Worm (Caenorhabditis elegans) whole organism, L2 larva: ENCODE results near the gene F39C12.1.

Experiments
- C34F6.9 ChIP-seq: fragments of 150-350 bp; optimal IDR thresholded peaks from 2 replicates; lab custom pipeline; 2014; ENCODE audit warnings: missing biosample characterization, missing genetic modification characterization
- F13H6.1 ChIP-seq: sonication (generic microtip); optimal IDR thresholded peaks from 2 replicates; lab custom pipeline; 2016; ENCODE audit warnings: missing genetic modification characterization, missing compliant biosample characterization
- R02D3.7 ChIP-seq: fragments of 150-350 bp; optimal IDR thresholded peaks from 2 replicates; lab custom pipeline; 2014; ENCODE audit warnings: missing biosample characterization, missing genetic modification characterization
- Y55F3AM.14 ChIP-seq: fragments of 200-800 bp; sonication (Bioruptor generic); optimal IDR thresholded peaks from 2 replicates; lab custom pipeline; 2018; ENCODE audit warnings: mild to moderate bottlenecking, missing genetic modification characterization, missing compliant biosample characterization
- ZK546.5 ChIP-seq: sonication (generic microtip); optimal IDR thresholded peaks from 2 replicates; lab custom pipeline; 2017; ENCODE audit warnings: missing biosample characterization, missing genetic modification characterization
- alr-1 ChIP-seq: fragments of 150-350 bp; optimal IDR thresholded peaks from 2 replicates; lab custom pipeline; 2014; ENCODE audit warnings: missing biosample characterization, missing genetic modification characterization
- aly-2 ChIP-seq: fragments of 150-350 bp; optimal IDR thresholded peaks from 2 replicates; lab custom pipeline; 2014; ENCODE audit warnings: missing biosample characterization, missing genetic modification characterization
- ama-1 ChIP-seq: fragments of 150-350 bp; optimal IDR thresholded peaks from 2 replicates; lab custom pipeline; 2018; ENCODE audit warnings: inconsistent platforms
- ceh-16 ChIP-seq: fragments of 150-350 bp; optimal IDR thresholded peaks from 2 replicates; lab custom pipeline; 2014; ENCODE audit warnings: missing biosample characterization, missing genetic modification characterization
- ceh-82 ChIP-seq: fragments of 150-350 bp; optimal IDR thresholded peaks from 2 replicates; lab custom pipeline; 2014; ENCODE audit warnings: missing biosample characterization, missing genetic modification characterization
- crh-2 ChIP-seq: sonication (generic microtip); optimal IDR thresholded peaks from 2 replicates; lab custom pipeline; 2017; ENCODE audit warnings: missing biosample characterization, missing genetic modification characterization
- dmd-4 ChIP-seq: sonication (generic microtip); optimal IDR thresholded peaks from 2 replicates; lab custom pipeline; 2017; ENCODE audit warnings: missing biosample characterization, missing genetic modification characterization
- egl-27 ChIP-seq: sonication (generic microtip); optimal IDR thresholded peaks from 3 replicates; lab custom pipeline; 2017; ENCODE audit warnings: missing biosample characterization, missing genetic modification reagents, missing genetic modification characterization
- elt-1 ChIP-seq: fragments of 150-350 bp; optimal IDR thresholded peaks from 2 replicates; lab custom pipeline; 2014; ENCODE audit warnings: missing biosample characterization, missing genetic modification characterization
- elt-3 ChIP-seq: sonication (generic microtip); optimal IDR thresholded peaks from 2 replicates; lab custom pipeline; 2017; ENCODE audit warnings: missing biosample characterization, missing genetic modification characterization
- fos-1 ChIP-seq: fragments of 150-350 bp; optimal IDR thresholded peaks from 2 replicates; lab custom pipeline; 2014; ENCODE audit warnings: missing biosample characterization, missing genetic modification characterization
- gmeb-1 ChIP-seq: fragments of 150-350 bp; optimal IDR thresholded peaks from 2 replicates; lab custom pipeline; 2014; ENCODE audit warnings: missing biosample characterization, missing genetic modification characterization
- lin-11 ChIP-seq: fragments of 150-350 bp; sonication (generic microtip); optimal IDR thresholded peaks from 2 replicates; lab custom pipeline; 2014; ENCODE audit warnings: missing biosample characterization, missing genetic modification characterization, inconsistent platforms, mixed read lengths
- lin-39 ChIP-seq: fragments of 150-350 bp; optimal IDR thresholded peaks from 2 replicates; lab custom pipeline; 2014; ENCODE audit warnings: missing biosample characterization, missing genetic modification reagents, missing genetic modification characterization
- lsy-2 ChIP-seq, 2 experiments: fragments of 150-350 bp in 1 of 2; sonication (generic microtip) in 1 of 2; optimal IDR thresholded peaks; 2 replicates each; lab custom pipeline; 2014 to 2017; ENCODE audit warnings: missing biosample characterization in 2 of 2, missing genetic modification characterization in 2 of 2
- mab-5 ChIP-seq: fragments of 150-350 bp; optimal IDR thresholded peaks from 2 replicates; lab custom pipeline; 2014; ENCODE audit warnings: missing biosample characterization, missing genetic modification characterization
- mbf-1 ChIP-seq: sonication (generic microtip); optimal IDR thresholded peaks from 2 replicates; lab custom pipeline; 2017; ENCODE audit warnings: missing biosample characterization, missing genetic modification characterization
- mdl-1 ChIP-seq, 2 experiments: fragments of 150-350 bp in 1 of 2; sonication (generic microtip) in 1 of 2; optimal IDR thresholded peaks; 2 replicates each; lab custom pipeline; 2017; ENCODE audit warnings: missing biosample characterization in 2 of 2, missing genetic modification characterization in 2 of 2
- nhr-10 ChIP-seq: sonication (generic microtip); optimal IDR thresholded peaks from 2 replicates; lab custom pipeline; 2017; ENCODE audit warnings: missing biosample characterization, missing genetic modification characterization
- nhr-11 ChIP-seq: fragments of 150-350 bp; optimal IDR thresholded peaks from 2 replicates; lab custom pipeline; 2014; ENCODE audit warnings: missing biosample characterization, missing genetic modification characterization
- nhr-12 ChIP-seq: fragments of 150-350 bp; optimal IDR thresholded peaks from 2 replicates; lab custom pipeline; 2014; ENCODE audit warnings: missing biosample characterization, missing genetic modification characterization
- nhr-129 ChIP-seq: fragments of 150-350 bp; optimal IDR thresholded peaks from 2 replicates; lab custom pipeline; 2014; ENCODE audit warnings: missing biosample characterization, missing genetic modification characterization
- nhr-21 ChIP-seq: fragments of 150-350 bp; optimal IDR thresholded peaks from 2 replicates; lab custom pipeline; 2014; ENCODE audit warnings: missing biosample characterization, missing genetic modification characterization
- nhr-237 ChIP-seq: fragments of 150-350 bp; optimal IDR thresholded peaks from 2 replicates; lab custom pipeline; 2014; ENCODE audit warnings: missing biosample characterization, missing genetic modification characterization
- nhr-25 ChIP-seq: fragments of 150-350 bp; sonication (generic microtip); optimal IDR thresholded peaks from 3 replicates; lab custom pipeline; 2014; ENCODE audit warnings: missing biosample characterization, missing genetic modification characterization
- nhr-6 ChIP-seq: fragments of 150-350 bp; optimal IDR thresholded peaks from 2 replicates; lab custom pipeline; 2014; ENCODE audit warnings: missing biosample characterization, missing genetic modification characterization
- nhr-77 ChIP-seq: fragments of 150-350 bp; optimal IDR thresholded peaks from 2 replicates; lab custom pipeline; 2014; ENCODE audit warnings: missing biosample characterization, missing genetic modification characterization
- peb-1 ChIP-seq: fragments of 150-350 bp; optimal IDR thresholded peaks from 2 replicates; lab custom pipeline; 2014; ENCODE audit warnings: missing biosample characterization, missing genetic modification characterization
- skn-1 ChIP-seq: sonication (generic microtip); optimal IDR thresholded peaks from 2 replicates; lab custom pipeline; 2017; ENCODE audit warnings: missing biosample characterization, missing genetic modification characterization
- sma-3 ChIP-seq: sonication (generic microtip); optimal IDR thresholded peaks from 2 replicates; lab custom pipeline; 2016; ENCODE audit warnings: missing genetic modification reagents, missing genetic modification characterization, missing compliant biosample characterization
- sma-9 ChIP-seq, 2 experiments: fragments of 150-350 bp in 1 of 2; sonication (generic microtip) in 1 of 2; optimal IDR thresholded peaks; 2 replicates each; lab custom pipeline; 2014 to 2016; ENCODE audit warnings: missing genetic modification characterization in 2 of 2, mild to moderate bottlenecking in 1 of 2, missing biosample characterization in 1 of 2, missing compliant biosample characterization in 1 of 2, missing genetic modification reagents in 1 of 2, moderate library complexity in 1 of 2
- snpc-4 ChIP-seq: fragments of 150-350 bp; optimal IDR thresholded peaks from 2 replicates; lab custom pipeline; 2014; ENCODE audit warnings: missing biosample characterization, missing genetic modification characterization
- unc-39 ChIP-seq: fragments of 150-350 bp; optimal IDR thresholded peaks from 2 replicates; lab custom pipeline; 2014; ENCODE audit warnings: missing biosample characterization, missing genetic modification characterization
- unc-55 ChIP-seq: fragments of 150-350 bp; sonication (generic microtip); optimal IDR thresholded peaks from 3 replicates; lab custom pipeline; 2014; ENCODE audit warnings: missing biosample characterization, missing genetic modification reagents, missing genetic modification characterization
- zag-1 ChIP-seq: fragments of 150-350 bp; optimal IDR thresholded peaks from 2 replicates; lab custom pipeline; 2014; ENCODE audit warnings: missing biosample characterization, missing genetic modification characterization
- ztf-1 ChIP-seq: fragments of 200-800 bp; sonication (Bioruptor generic); conservative IDR thresholded peaks from 2 replicates; pipeline ENCODE4 v1.3.6; 2022; ENCODE audit warnings: missing genetic modification characterization, missing compliant biosample characterization
- ztf-11 ChIP-seq: sonication (generic microtip); optimal IDR thresholded peaks from 2 replicates; lab custom pipeline; 2017; ENCODE audit warnings: missing biosample characterization, missing genetic modification characterization
- ztf-4 ChIP-seq: fragments of 150-350 bp; optimal IDR thresholded peaks from 2 replicates; lab custom pipeline; 2014; ENCODE audit warnings: missing biosample characterization, missing genetic modification characterization

F39C12.1 gene

DNA sequence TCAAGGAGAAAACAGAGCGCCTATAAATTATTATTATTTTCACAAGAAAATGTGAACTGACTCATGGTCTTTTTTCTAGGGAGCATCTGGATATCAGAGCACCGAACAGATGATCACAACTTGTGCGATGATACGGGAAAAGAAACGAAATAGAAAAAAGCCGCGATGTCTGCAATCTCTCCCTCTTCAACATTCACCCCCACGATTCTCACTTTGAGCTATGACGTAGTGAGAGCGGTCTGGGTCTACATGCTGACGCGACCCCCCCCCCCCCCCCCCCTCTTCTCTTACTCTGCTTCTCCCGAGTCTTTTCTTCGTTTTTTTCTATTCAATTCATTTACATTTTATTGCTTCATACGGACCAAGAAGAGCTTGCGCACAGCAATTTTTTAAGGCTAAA, 46.6 kb upstream of the F39C12.1 start:
- TF ChIP-seq mdl-1 (tag; optimal IDR thresholded peaks at IDR 0.05; lab: Kevin White, UChicago) (no peak), lin-39 (no peak), zag-1 (tag; lab: Kevin White, UChicago) (no peak), ztf-11 (no peak), snpc-4 (no peak), nhr-11 (tag; lab: Kevin White, UChicago) (no peak), ceh-82 (no peak), ZK546.5 (tag; lab: Kevin White, UChicago) (no peak), nhr-12 (tag; lab: Kevin White, UChicago) (no peak), unc-55 (GFP tag; lab: Kevin White, UChicago) (peak; percentile 12), lin-11 (tag; lab: Kevin White, UChicago) (no peak), nhr-237 (tag; lab: Kevin White, UChicago) (no peak), Y55F3AM.14 (GFP tag; lab: Kevin White, UChicago) (peak; percentile 69), C34F6.9 (peak; percentile 17), lsy-2 (tag; optimal IDR thresholded peaks at IDR 0.05; lab: Kevin White, UChicago) (no peak), R02D3.7 (tag; lab: Kevin White, UChicago) (no peak), crh-2 (tag; lab: Kevin White, UChicago) (no peak), ceh-16 (tag; lab: Kevin White, UChicago) (no peak), alr-1 (tag; lab: Kevin White, UChicago) (no peak), ama-1 (lab: Kevin White, UChicago) (no peak), mbf-1 (tag; lab: Kevin White, UChicago) (no peak), aly-2 (tag; lab: Kevin White, UChicago) (no peak), ztf-4 (tag; lab: Kevin White, UChicago) (no peak), ztf-1 (GFP tag; lab: Robert Waterston, UW) (no peak), nhr-21 (tag; lab: Kevin White, UChicago) (no peak), unc-39 (tag; lab: Kevin White, UChicago) (no peak), sma-9 (GFP tag; optimal IDR thresholded peaks at IDR 0.05; lab: Kevin White, UChicago) (peak; percentile 43), sma-9 (tag; optimal IDR thresholded peaks at IDR 0.05; lab: Kevin White, UChicago) (no peak), nhr-129 (tag; lab: Kevin White, UChicago) (no peak), gmeb-1 (tag; lab: Kevin White, UChicago) (no peak), nhr-25 (tag; lab: Kevin White, UChicago) (no peak), nhr-77 (no peak), fos-1 (tag; lab: Kevin White, UChicago) (no peak), peb-1 (tag; lab: Kevin White, UChicago) (no peak), nhr-6 (tag; lab: Kevin White, UChicago) (no peak), egl-27 (tag; lab: Kevin White, UChicago) (no peak), F13H6.1 (tag; lab: Kevin White, UChicago) (peak; percentile 58), elt-3 (tag; lab: Kevin White, UChicago) (no peak), sma-3 (no peak), nhr-10 (no peak), mab-5 (tag; lab: Kevin White, UChicago) (no peak), skn-1 (tag; lab: Kevin White, UChicago) (no peak)

DNA sequence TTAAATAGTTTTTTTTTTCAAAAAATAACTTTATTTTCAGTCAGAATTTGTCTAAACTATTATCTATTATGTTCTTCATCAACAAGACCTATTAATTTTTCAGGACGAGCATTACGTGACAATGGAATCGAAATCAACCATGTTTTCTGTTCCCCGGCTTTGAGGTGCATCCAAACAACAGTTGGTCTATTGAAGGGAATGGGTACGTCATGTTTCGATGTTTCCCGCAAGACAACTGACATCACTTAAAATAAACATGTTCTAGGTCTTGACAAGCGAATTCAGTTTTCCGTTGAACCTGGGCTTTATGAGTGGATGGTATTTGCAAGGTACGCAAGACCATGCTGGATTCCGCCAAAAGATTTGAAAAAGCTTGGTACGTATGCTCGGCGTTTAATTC, 42.2 kb upstream of the F39C12.1 start:
- TF ChIP-seq nhr-12 (tag; lab: Kevin White, UChicago) (no peak), nhr-129 (tag; lab: Kevin White, UChicago) (peak; percentile 56), nhr-77 (no peak), peb-1 (tag; lab: Kevin White, UChicago) (no peak), lin-39 (no peak), gmeb-1 (tag; lab: Kevin White, UChicago) (no peak), ceh-16 (tag; lab: Kevin White, UChicago) (no peak), snpc-4 (no peak), unc-55 (GFP tag; lab: Kevin White, UChicago) (no peak), nhr-6 (tag; lab: Kevin White, UChicago) (no peak), egl-27 (tag; lab: Kevin White, UChicago) (no peak), crh-2 (tag; lab: Kevin White, UChicago) (no peak), F13H6.1 (tag; lab: Kevin White, UChicago) (peak; percentile 43), dmd-4 (tag; lab: Kevin White, UChicago) (no peak), nhr-10 (no peak), ztf-4 (tag; lab: Kevin White, UChicago) (no peak), lin-11 (tag; lab: Kevin White, UChicago) (no peak), elt-1 (tag; lab: Kevin White, UChicago) (no peak), sma-9 (GFP tag; optimal IDR thresholded peaks at IDR 0.05; lab: Kevin White, UChicago) (peak; percentile 3), sma-9 (tag; optimal IDR thresholded peaks at IDR 0.05; lab: Kevin White, UChicago) (no peak), unc-39 (tag; lab: Kevin White, UChicago) (no peak)
